Fruit fly (Drosophila melanogaster) whole organism, wandering third instar larva: ENCODE data around the gene CG13063.

Source experiments
- Abd-B ChIP-seq: fragments of >200 bp; optimal IDR thresholded peaks from 2 replicates; lab custom pipeline; 2017; ENCODE audit warnings: missing biosample characterization, missing genetic modification characterization
- jim ChIP-seq: fragments of 175-275, 200-325 bp; sonication (Bioruptor generic); optimal IDR thresholded peaks from 2 replicates; lab custom pipeline; 2016; ENCODE audit warnings: missing biosample characterization, mild to moderate bottlenecking, missing genetic modification characterization
- psq ChIP-seq: fragments of 200-800 bp; sonication (Bioruptor generic); optimal IDR thresholded peaks from 3 replicates; lab custom pipeline; 2017; ENCODE audit warnings: missing biosample characterization, mild to moderate bottlenecking, missing genetic modification characterization, moderate library complexity
- tai ChIP-seq: sonication (Bioruptor generic); optimal IDR thresholded peaks from 2 replicates; lab custom pipeline; 2016; ENCODE audit warnings: missing biosample characterization, missing genetic modification characterization
- usp ChIP-seq: fragments of >200 bp; optimal IDR thresholded peaks from 2 replicates; lab custom pipeline; 2017; ENCODE audit warnings: missing biosample characterization, missing genetic modification characterization

DNA sequence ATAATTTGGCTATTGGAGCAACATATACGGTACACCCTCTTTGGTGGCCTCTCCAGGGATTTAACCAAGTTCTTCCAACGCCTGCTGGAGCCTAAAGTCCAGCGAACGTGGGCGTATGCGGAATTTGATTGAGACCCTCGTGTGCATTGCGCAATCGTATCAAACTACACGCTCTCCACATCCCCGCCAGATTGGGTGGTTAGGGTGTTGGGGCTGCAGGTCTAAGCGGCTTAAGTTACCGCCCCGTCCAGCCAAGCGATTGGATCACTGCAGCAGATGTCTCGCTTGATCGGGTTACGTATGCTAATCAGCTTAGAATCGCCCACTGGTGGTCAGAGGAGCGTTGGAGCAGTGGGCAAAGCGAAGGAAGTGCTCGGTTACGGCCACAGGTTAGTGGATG, 24.3 kb downstream of the CG13063 start, which contains the start of gene CG33060:
- TF ChIP-seq tai (GFP tag; lab: Kevin White, UChicago) (no peak), Abd-B (GFP tag; lab: Kevin White, UChicago) (no peak), jim (no peak), psq (GFP tag; lab: Kevin White, UChicago) (no peak), usp (GFP tag; lab: Kevin White, UChicago) (no peak)
